Worm (Caenorhabditis elegans) whole organism, young adult: ENCODE data around the gene sta-2.

Source experiments
- F10E7.11 ChIP-seq: sonication (generic microtip); optimal IDR thresholded peaks from 2 replicates; lab custom pipeline; 2017; ENCODE audit warnings: mild to moderate bottlenecking, missing genetic modification characterization, moderate library complexity, missing compliant biosample characterization
- F22D6.2 ChIP-seq: sonication (generic microtip); optimal IDR thresholded peaks from 2 replicates; lab custom pipeline; 2016; ENCODE audit warnings: mild to moderate bottlenecking, missing genetic modification characterization, missing compliant biosample characterization
- F49E8.2 ChIP-seq: sonication (generic microtip); optimal IDR thresholded peaks from 3 replicates; lab custom pipeline; 2017; ENCODE audit warnings: missing genetic modification characterization, mild to moderate bottlenecking, missing compliant biosample characterization, antibody characterized with exemption, moderate library complexity; ENCODE audit not compliant: insufficient read depth
- F52B5.7 ChIP-seq: sonication (generic microtip); optimal IDR thresholded peaks from 2 replicates; lab custom pipeline; 2016; ENCODE audit warnings: mild to moderate bottlenecking, missing genetic modification characterization, missing compliant biosample characterization
- K11D2.4 ChIP-seq: fragments of 200-800 bp; sonication (Bioruptor generic); IDR thresholded peaks from 2 replicates; pipeline ENCODE4 v1.3.6; 2022; ENCODE audit warnings: missing genetic modification reagents, missing genetic modification characterization, missing compliant biosample characterization
- T26A5.8 ChIP-seq: sonication (generic microtip); optimal IDR thresholded peaks from 2 replicates; lab custom pipeline; 2016; ENCODE audit warnings: missing genetic modification characterization, missing compliant biosample characterization
- Y56A3A.18 ChIP-seq: fragments of 200-800 bp; sonication (Bioruptor generic); IDR thresholded peaks from 2 replicates; pipeline ENCODE4 v1.3.6; 2022; ENCODE audit warnings: missing genetic modification reagents, missing genetic modification characterization, missing compliant biosample characterization
- akir-1 ChIP-seq: fragments of 200-800 bp; sonication (Bioruptor generic); optimal IDR thresholded peaks from 2 replicates; lab custom pipeline; 2018; ENCODE audit warnings: mild to moderate bottlenecking, missing genetic modification characterization, moderate library complexity, missing compliant biosample characterization
- ama-1 ChIP-seq, 3 experiments: fragments of 150-350 bp in 1 of 3; sonication (generic microtip) in 2 of 3; optimal IDR thresholded peaks; 2 replicates each; lab custom pipeline; 2014 to 2018; ENCODE audit warnings: missing biosample characterization in 2 of 3, missing genetic modification characterization in 2 of 3, missing genetic modification reagents in 2 of 3
- aptf-2 ChIP-seq: fragments of 200-800 bp; sonication (Bioruptor generic); conservative IDR thresholded peaks from 2 replicates; pipeline ENCODE4 v1.3.6; 2022; ENCODE audit warnings: missing genetic modification reagents, missing genetic modification characterization, missing compliant biosample characterization
- athp-1 ChIP-seq: sonication (generic microtip); optimal IDR thresholded peaks from 2 replicates; lab custom pipeline; 2017; ENCODE audit warnings: mild to moderate bottlenecking, missing genetic modification characterization, missing compliant biosample characterization
- attf-3 ChIP-seq: fragments of 200-800 bp; sonication (Bioruptor generic); conservative IDR thresholded peaks from 2 replicates; pipeline ENCODE4 v1.3.6; 2022; ENCODE audit warnings: missing genetic modification reagents, missing genetic modification characterization, missing compliant biosample characterization
- attf-5 ChIP-seq: fragments of 200-800 bp; sonication (Bioruptor generic); optimal IDR thresholded peaks from 2 replicates; lab custom pipeline; 2018; ENCODE audit warnings: mild to moderate bottlenecking, missing genetic modification characterization, missing compliant biosample characterization
- bed-1 ChIP-seq: fragments of 200-800 bp; sonication (Bioruptor generic); IDR thresholded peaks from 2 replicates; pipeline ENCODE4 v1.3.6; 2022; ENCODE audit warnings: missing genetic modification reagents, missing genetic modification characterization, missing compliant biosample characterization
- ceh-40 ChIP-seq: fragments of 200-800 bp; sonication (Bioruptor generic); IDR thresholded peaks from 2 replicates; pipeline ENCODE4 v1.3.6; 2022; ENCODE audit warnings: missing genetic modification characterization, missing compliant biosample characterization
- dox-1 ChIP-seq: fragments of 200-800 bp; sonication (Bioruptor generic); IDR thresholded peaks from 2 replicates; pipeline ENCODE4 v1.3.6; 2022; ENCODE audit warnings: missing genetic modification reagents, missing genetic modification characterization, missing compliant biosample characterization
- egl-44 ChIP-seq: fragments of 200-800 bp; sonication (Bioruptor generic); IDR thresholded peaks from 2 replicates; pipeline ENCODE4 v1.3.6; 2022; ENCODE audit warnings: missing genetic modification reagents, missing genetic modification characterization, missing compliant biosample characterization
- fkh-3 ChIP-seq: sonication (generic microtip); optimal IDR thresholded peaks from 2 replicates; lab custom pipeline; 2016; ENCODE audit warnings: mild to moderate bottlenecking, missing genetic modification characterization, missing compliant biosample characterization
- gei-17 ChIP-seq: fragments of 200-800 bp; sonication (Bioruptor generic); optimal IDR thresholded peaks from 2 replicates; lab custom pipeline; 2018; ENCODE audit warnings: mild to moderate bottlenecking, missing genetic modification characterization, missing compliant biosample characterization
- lir-1 ChIP-seq: fragments of 200-800 bp; sonication (Bioruptor generic); conservative IDR thresholded peaks from 2 replicates; pipeline ENCODE4 v1.3.6; 2022; ENCODE audit warnings: missing genetic modification reagents, missing genetic modification characterization, missing compliant biosample characterization
- madf-3 ChIP-seq: fragments of 200-800 bp; sonication (Bioruptor generic); IDR thresholded peaks from 2 replicates; pipeline ENCODE4 v1.3.6; 2022; ENCODE audit warnings: missing genetic modification reagents, missing genetic modification characterization, missing compliant biosample characterization
- mel-28 ChIP-seq: sonication (generic microtip); optimal IDR thresholded peaks from 2 replicates; lab custom pipeline; 2016; ENCODE audit warnings: borderline replicate concordance, mild to moderate bottlenecking, missing genetic modification characterization, missing compliant biosample characterization
- mes-4 ChIP-seq: sonication (generic microtip); optimal IDR thresholded peaks from 2 replicates; lab custom pipeline; 2016; ENCODE audit warnings: missing genotype, missing genetic modification characterization, missing compliant biosample characterization
- nfya-1 ChIP-seq: sonication (generic microtip); optimal IDR thresholded peaks from 2 replicates; lab custom pipeline; 2017; ENCODE audit warnings: antibody characterized with exemption, missing compliant biosample characterization, missing genetic modification characterization, borderline replicate concordance; ENCODE audit not compliant: insufficient read depth
- nhr-120 ChIP-seq: fragments of 200-800 bp; sonication (Bioruptor generic); IDR thresholded peaks from 2 replicates; pipeline ENCODE4 v1.3.6; 2022; ENCODE audit warnings: missing genetic modification characterization, missing compliant biosample characterization
- nhr-80 ChIP-seq: sonication (generic microtip); optimal IDR thresholded peaks from 2 replicates; lab custom pipeline; 2016; ENCODE audit warnings: missing genetic modification characterization, missing compliant biosample characterization
- nhr-90 ChIP-seq: sonication (generic microtip); optimal IDR thresholded peaks from 2 replicates; lab custom pipeline; 2016; ENCODE audit warnings: missing genotype, mild to moderate bottlenecking, missing genetic modification characterization, missing compliant biosample characterization
- pbrm-1 ChIP-seq: fragments of 200-800 bp; sonication (Bioruptor generic); IDR thresholded peaks from 2 replicates; pipeline ENCODE4 v1.3.6; 2022; ENCODE audit warnings: missing genetic modification reagents, missing genetic modification characterization, missing compliant biosample characterization
- rec-8 ChIP-seq, 2 experiments: sonication (generic microtip); optimal IDR thresholded peaks; 2 replicates each; lab custom pipeline; 2016; ENCODE audit warnings: mild to moderate bottlenecking in 2 of 2, missing genetic modification characterization in 2 of 2, missing genetic modification reagents in 2 of 2, missing genotype in 2 of 2, missing biosample characterization in 1 of 2, missing compliant biosample characterization in 1 of 2, moderate library complexity in 1 of 2
- sea-2 ChIP-seq: fragments of 200-800 bp; sonication (Bioruptor generic); IDR thresholded peaks from 2 replicates; pipeline ENCODE4 v1.3.6; 2022; ENCODE audit warnings: missing genetic modification characterization, missing compliant biosample characterization
- somi-1 ChIP-seq: fragments of 200-800 bp; sonication (Bioruptor generic); optimal IDR thresholded peaks from 2 replicates; lab custom pipeline; 2018; ENCODE audit warnings: mild to moderate bottlenecking, missing genetic modification characterization, missing compliant biosample characterization
- sptf-2 ChIP-seq: fragments of 200-800 bp; sonication (Bioruptor generic); optimal IDR thresholded peaks from 2 replicates; lab custom pipeline; 2018; ENCODE audit warnings: mild to moderate bottlenecking, missing genetic modification characterization, missing compliant biosample characterization
- tbp1 ChIP-seq: fragments of 200-800 bp; sonication (Bioruptor generic); optimal IDR thresholded peaks from 2 replicates; lab custom pipeline; 2018; ENCODE audit warnings: mild to moderate bottlenecking, missing genetic modification characterization, missing compliant biosample characterization
- tbx-9 ChIP-seq: sonication (generic microtip); optimal IDR thresholded peaks from 2 replicates; lab custom pipeline; 2016; ENCODE audit warnings: borderline replicate concordance, missing genetic modification characterization, inconsistent platforms, missing compliant biosample characterization
- unc-62 ChIP-seq: fragments of 150-350 bp; optimal IDR thresholded peaks from 2 replicates; lab custom pipeline; 2014; ENCODE audit warnings: missing biosample characterization, missing genetic modification reagents, missing genetic modification characterization
- xnd-1 ChIP-seq: sonication (generic microtip); optimal IDR thresholded peaks from 2 replicates; lab custom pipeline; 2016; ENCODE audit warnings: missing genotype, missing genetic modification reagents, missing genetic modification characterization, missing compliant biosample characterization

The sta-2 gene

DNA sequence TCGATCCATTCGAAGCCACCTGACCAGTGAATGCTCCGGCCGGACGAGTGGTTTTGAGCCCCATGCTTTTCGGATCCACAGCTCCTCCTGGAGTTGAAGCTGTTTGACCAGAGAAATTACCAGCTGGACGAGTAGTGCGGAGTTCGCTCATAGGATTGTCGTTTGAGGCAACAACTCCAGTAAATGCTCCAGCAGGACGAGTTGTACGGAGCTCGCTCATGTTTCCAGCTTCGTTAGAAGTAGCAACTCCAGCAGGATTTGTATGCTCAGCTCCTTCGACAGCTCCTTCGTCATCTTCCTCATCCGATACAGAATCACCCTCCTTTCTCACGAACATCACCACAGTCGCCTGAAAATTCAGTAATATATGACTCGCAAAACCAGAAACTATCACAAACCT, 12.5 kb downstream of the sta-2 start:
- no peak for TF ChIP-seq F52B5.7 (tag; lab: Kevin White, UChicago)
- no peak for TF ChIP-seq bed-1
- TF ChIP-seq T26A5.8 (tag; lab: Kevin White, UChicago), result no peak
- no peak for TF ChIP-seq sptf-2 (GFP tag; lab: Kevin White, UChicago)
- TF ChIP-seq somi-1 (GFP tag; lab: Kevin White, UChicago), result no peak
- no peak for TF ChIP-seq dox-1 (GFP tag; lab: Robert Waterston, UW)
- TF ChIP-seq madf-3 (GFP tag; lab: Robert Waterston, UW), result no peak
- no peak for TF ChIP-seq athp-1 (tag; lab: Kevin White, UChicago)
- TF ChIP-seq lir-1 (GFP tag; lab: Robert Waterston, UW), result no peak
- TF ChIP-seq K11D2.4, result no peak
- no peak for TF ChIP-seq tbp1 (GFP tag; lab: Kevin White, UChicago)
- TF ChIP-seq ama-1 (optimal IDR thresholded peaks at IDR 0.05; lab: Kevin White, UChicago), result no peak
- TF ChIP-seq ama-1 (GFP tag; optimal IDR thresholded peaks at IDR 0.05; lab: Kevin White, UChicago), result no peak
- TF ChIP-seq, all 124 proteins: peak for 0

DNA sequence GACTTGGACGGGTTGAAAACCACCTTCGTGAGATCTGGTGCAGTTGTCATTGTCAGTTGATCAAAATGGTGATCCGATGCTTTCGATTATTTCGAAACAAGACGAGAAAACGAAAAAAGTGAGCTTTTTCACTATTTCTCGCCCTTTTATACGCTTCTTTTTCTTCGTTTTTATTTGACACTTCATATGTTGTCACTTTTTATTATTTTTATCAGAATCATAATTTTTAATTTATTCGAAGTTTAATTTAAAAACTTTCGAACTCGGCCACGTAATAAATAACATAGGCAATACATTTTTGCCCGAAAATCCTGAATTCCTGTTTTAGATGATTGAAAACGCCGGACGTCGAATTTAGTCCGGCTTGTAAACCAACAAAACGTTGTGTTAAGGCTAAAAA, 13.5 kb downstream of the sta-2 start, which contains the start of gene F58E6.5:
Gene F58E6.5 (minus strand): TSS at position 101 of the 400 bp plus-strand sequence.
- TF ChIP-seq mes-4 (tag; lab: Kevin White, UChicago) (no peak), xnd-1 (tag; lab: Kevin White, UChicago) (no peak), attf-3 (GFP tag; lab: Robert Waterston, UW) (no peak), nfya-1 (tag; lab: Kevin White, UChicago) (no peak), unc-62 (GFP tag; lab: Kevin White, UChicago) (no peak), attf-5 (no peak)

DNA sequence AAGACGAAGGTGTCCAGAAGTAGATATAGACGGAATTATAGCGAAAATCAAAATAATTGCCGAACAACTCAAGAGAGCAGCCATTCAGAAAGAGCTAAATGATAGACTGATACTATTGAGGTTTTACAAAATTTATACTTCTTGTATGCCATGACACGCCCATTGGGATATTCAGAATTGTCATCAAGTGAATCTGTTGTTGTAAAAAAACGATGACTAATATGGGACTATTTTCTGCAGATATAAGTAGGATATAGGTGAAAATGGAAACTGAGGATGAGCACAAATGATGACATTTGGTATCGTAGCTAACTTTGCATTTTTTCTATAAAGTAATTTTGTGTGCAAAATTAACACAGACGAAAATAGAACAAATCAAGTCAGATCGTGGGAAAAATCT, 14.7 kb downstream of the sta-2 start, which contains the start of gene F58E6.8:
Gene F58E6.8 (minus strand): TSS at position 101 of the 400 bp plus-strand sequence.
- TF ChIP-seq egl-44 (no peak), madf-3 (GFP tag; lab: Robert Waterston, UW) (no peak), ceh-40 (no peak), nhr-80 (tag; lab: Kevin White, UChicago) (no peak), F49E8.2 (tag; lab: Kevin White, UChicago) (no peak), mel-28 (tag; lab: Kevin White, UChicago) (no peak), rec-8 (tag; optimal IDR thresholded peaks at IDR 0.05; lab: Kevin White, UChicago) (no peak), nhr-120 (no peak), nfya-1 (tag; lab: Kevin White, UChicago) (no peak), F22D6.2 (tag; lab: Kevin White, UChicago) (no peak), athp-1 (tag; lab: Kevin White, UChicago) (no peak), nhr-90 (no peak), tbx-9 (tag; lab: Kevin White, UChicago) (no peak), gei-17 (no peak), fkh-3 (no peak), akir-1 (GFP tag; lab: Kevin White, UChicago) (no peak), sea-2 (GFP tag; lab: Robert Waterston, UW) (no peak), Y56A3A.18 (GFP tag; lab: Robert Waterston, UW) (no peak)

DNA sequence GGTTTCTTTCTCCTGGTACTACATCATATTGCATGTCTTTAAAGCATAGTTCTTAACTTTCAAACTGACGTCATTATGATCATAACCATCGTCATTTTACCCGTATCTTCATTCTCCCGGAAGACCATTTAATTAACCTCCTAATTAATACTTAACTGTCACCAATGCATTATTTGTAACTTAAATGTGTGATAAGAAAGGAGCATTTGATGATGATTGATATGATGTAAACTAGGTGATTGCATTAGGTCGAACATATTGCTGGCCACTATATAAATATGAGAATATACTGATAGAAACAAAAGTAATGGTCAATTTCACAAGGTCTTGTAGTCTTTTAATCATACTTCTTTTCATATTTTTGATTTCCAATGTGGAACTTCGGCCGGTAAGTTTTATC, 15.2 kb downstream of the sta-2 start, which contains the start of gene hrg-3:
Gene hrg-3 (plus strand): TSS at position 227 of the 400 bp plus-strand sequence.
- TF ChIP-seq aptf-2 (GFP tag; lab: Robert Waterston, UW), result no peak
- no peak for TF ChIP-seq F22D6.2 (tag; lab: Kevin White, UChicago)
- TF ChIP-seq unc-62 (GFP tag; lab: Kevin White, UChicago), result peak; percentile 18
- no peak for TF ChIP-seq pbrm-1 (GFP tag; lab: Robert Waterston, UW)
- TF ChIP-seq F10E7.11 (tag; lab: Kevin White, UChicago), result no peak
- TF ChIP-seq nhr-80 (tag; lab: Kevin White, UChicago), result peak; percentile 72
- TF ChIP-seq somi-1 (GFP tag; lab: Kevin White, UChicago), result no peak
